Fruit fly (Drosophila melanogaster): Measurements from ENCODE around the gene DIP-gamma.
A peak's percentile ranks its signal among the peaks of the same experiment; 100 is the strongest.

The DIP-gamma gene

dm6 chr3R:28911758-28912157 lies 58.4 kb downstream of the DIP-gamma start (continued):
- no peak for TF ChIP-seq scrt (GFP tag; optimal IDR thresholded peaks at IDR 0.05)
- TF ChIP-seq Jarid2 (GFP tag; optimal IDR thresholded peaks at IDR 0.05) = peak; percentile 17
- no peak for TF ChIP-seq fd102C (GFP tag; optimal IDR thresholded peaks at IDR 0.05)
- TF ChIP-seq jigr1 (GFP tag; IDR thresholded peaks at IDR 0.05) = peak; percentile 36; the same call in 1 of the 3 replicates
- no peak for TF ChIP-seq twi (tag; optimal IDR thresholded peaks at IDR 0.05)
- peak; percentile 81 for TF ChIP-seq unpg (GFP tag; optimal IDR thresholded peaks at IDR 0.05)
- no peak for TF ChIP-seq Dp (GFP tag; optimal IDR thresholded peaks at IDR 0.05)
- TF ChIP-seq slbo (GFP tag; IDR thresholded peaks at IDR 0.05) = peak; percentile 82
- TF ChIP-seq CHES-1-like (GFP tag; optimal IDR thresholded peaks at IDR 0.05) = peak; percentile 55
- TF ChIP-seq danr (GFP tag; IDR thresholded peaks at IDR 0.05) = peak; percentile 72
- no peak for TF ChIP-seq HmgD (GFP tag; optimal IDR thresholded peaks at IDR 0.05)
- peak; percentile 51 for TF ChIP-seq Hmr (GFP tag; optimal IDR thresholded peaks at IDR 0.05)
- no peak for TF ChIP-seq Hr39 (optimal IDR thresholded peaks at IDR 0.05)
- TF ChIP-seq peb (GFP tag; IDR thresholded peaks at IDR 0.05) = peak; percentile 79
- TF ChIP-seq ranshi (GFP tag; IDR thresholded peaks at IDR 0.05) = peak; percentile 78; the same call in 1 of the 2 replicates
- TF ChIP-seq CG31388 (GFP tag; optimal IDR thresholded peaks at IDR 0.05) = peak; percentile 6
- TF ChIP-seq toy (GFP tag; IDR thresholded peaks at IDR 0.05) = no peak
- peak; percentile 33 for TF ChIP-seq sd (tag; optimal IDR thresholded peaks at IDR 0.05)
- peak; percentile 43 for TF ChIP-seq CG6854 (GFP tag; optimal IDR thresholded peaks at IDR 0.05)
- TF ChIP-seq CG1602 (GFP tag; optimal IDR thresholded peaks at IDR 0.05) = peak; percentile 60
- peak; percentile 86 for TF ChIP-seq CG10366 (GFP tag; IDR thresholded peaks at IDR 0.05)
- peak; percentile 65 for TF ChIP-seq CG8089 (GFP tag; optimal IDR thresholded peaks at IDR 0.05)
- peak; percentile 54; the same call in 2 of the 3 replicates for TF ChIP-seq CG11560 (tag; IDR thresholded peaks at IDR 0.05)
- TF ChIP-seq CG34376 (GFP tag; optimal IDR thresholded peaks at IDR 0.05) = no peak
- TF ChIP-seq CG11504 (tag; optimal IDR thresholded peaks at IDR 0.05) = peak; percentile 77
- peak; percentile 49 for TF ChIP-seq Myb (GFP tag; optimal IDR thresholded peaks at IDR 0.05)
- TF ChIP-seq eve (GFP tag; optimal IDR thresholded peaks at IDR 0.05) = no peak
- TF ChIP-seq BtbVII (GFP tag; optimal IDR thresholded peaks at IDR 0.05) = no peak
- peak; percentile 87 for TF ChIP-seq row (GFP tag; IDR thresholded peaks at IDR 0.05)
- TF ChIP-seq klu (GFP tag; IDR thresholded peaks at IDR 0.05) = no peak
- peak; percentile 25 to 85 for TF ChIP-seq bsh (GFP tag; optimal IDR thresholded peaks at IDR 0.05)
- peak; percentile 5 for TF ChIP-seq CG6765 (GFP tag; optimal IDR thresholded peaks at IDR 0.05)
- TF ChIP-seq yki (optimal IDR thresholded peaks at IDR 0.05) = no peak
- TF ChIP-seq B-H2 (GFP tag; optimal IDR thresholded peaks at IDR 0.05) = no peak
- peak; percentile 36; the same call in 1 of the 2 replicates for TF ChIP-seq CG31224 (GFP tag; IDR thresholded peaks at IDR 0.05)
- TF ChIP-seq Lpt (GFP tag; optimal IDR thresholded peaks at IDR 0.05) = no peak
- TF ChIP-seq fru (optimal IDR thresholded peaks at IDR 0.05) = no peak
- TF ChIP-seq eyg (GFP tag; optimal IDR thresholded peaks at IDR 0.05) = peak; percentile 78
- peak; percentile 57 for TF ChIP-seq Gsc (GFP tag; IDR thresholded peaks at IDR 0.05)
- TF ChIP-seq stwl (tag; optimal IDR thresholded peaks at IDR 0.05) = no peak
- TF ChIP-seq CG2712 (tag; optimal IDR thresholded peaks at IDR 0.05) = peak; percentile 79
- TF ChIP-seq CG11398 (GFP tag; optimal IDR thresholded peaks at IDR 0.05) = peak; percentile 26
- TF ChIP-seq CG11085 (GFP tag; IDR thresholded peaks at IDR 0.05) = peak; percentile 24; the same call in 1 of the 2 replicates
- peak; percentile 68 for TF ChIP-seq Mrtf (GFP tag; IDR thresholded peaks at IDR 0.05)
- peak; percentile 82 for TF ChIP-seq H15 (GFP tag; IDR thresholded peaks at IDR 0.05)
- peak; percentile 78 for TF ChIP-seq mam (GFP tag; optimal IDR thresholded peaks at IDR 0.05)
- TF ChIP-seq CG15601 (tag; optimal IDR thresholded peaks at IDR 0.05) = no peak
- peak; percentile 82 for TF ChIP-seq E2f1 (GFP tag; IDR thresholded peaks at IDR 0.05)
- TF ChIP-seq CG15514 (GFP tag; optimal IDR thresholded peaks at IDR 0.05) = no peak
- no peak for TF ChIP-seq Dll (GFP tag; IDR thresholded peaks at IDR 0.05; ENCODE audit: partially characterized antibody)
- no peak for TF ChIP-seq CG8924 (tag; optimal IDR thresholded peaks at IDR 0.05)
- TF ChIP-seq CTCF (GFP tag; optimal IDR thresholded peaks at IDR 0.05) = no peak
- TF ChIP-seq CG7963 (GFP tag; IDR thresholded peaks at IDR 0.05; ENCODE audit: partially characterized antibody) = 0 out of 3 replicates have a peak, but pooled peaks have one; percentile 26

Data from whole organism, embryonic.